Worm (Caenorhabditis elegans): ENCODE measurements around the gene nmt-1.

- TF ChIP-seq mdl-1 (tag; optimal IDR thresholded peaks at IDR 0.05) (no peak), ces-1 (GFP tag; optimal IDR thresholded peaks at IDR 0.05) (no peak), sox-4 (tag; optimal IDR thresholded peaks at IDR 0.05) (no peak)
These were observed 20.0 kb upstream of the nmt-1 start, which contains the start of gene mvk-1 for ce11 chrIII:6136178-6136577.

All from whole organism, L1 larva.